Fruit fly (Drosophila melanogaster): ENCODE measurements around the gene RasGAP1.

Gene RasGAP1

DNA sequence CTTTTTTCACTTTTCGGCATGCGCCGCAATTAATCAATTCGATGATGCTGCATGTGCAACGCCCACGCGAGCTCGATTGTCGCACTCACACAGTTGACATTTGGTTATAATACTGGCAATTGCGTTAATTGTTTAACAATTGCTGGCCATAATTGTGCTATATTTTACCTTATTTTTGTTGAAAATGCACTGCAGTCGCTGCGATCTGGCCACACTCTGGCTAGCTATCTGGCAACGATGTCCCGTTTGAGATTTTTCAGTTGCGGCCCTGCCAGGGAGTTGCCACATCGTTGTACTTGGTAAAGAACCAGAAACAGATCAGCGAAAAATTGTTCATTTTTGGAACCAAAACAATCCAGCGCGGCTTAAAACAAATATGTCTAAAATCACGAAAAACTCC lies 43.3 kb upstream of the RasGAP1 start, which contains the start of the genes CG6707 and CG46387 (continued):
- TF ChIP-seq CG9139 (GFP tag; optimal IDR thresholded peaks at IDR 0.05) (no peak), CG34406 (GFP tag; optimal IDR thresholded peaks at IDR 0.05) (no peak), CG32006 (GFP tag; optimal IDR thresholded peaks at IDR 0.05) (no peak), CG6792 (GFP tag; optimal IDR thresholded peaks at IDR 0.05) (no peak), Met (GFP tag; optimal IDR thresholded peaks at IDR 0.05) (no peak)

DNA sequence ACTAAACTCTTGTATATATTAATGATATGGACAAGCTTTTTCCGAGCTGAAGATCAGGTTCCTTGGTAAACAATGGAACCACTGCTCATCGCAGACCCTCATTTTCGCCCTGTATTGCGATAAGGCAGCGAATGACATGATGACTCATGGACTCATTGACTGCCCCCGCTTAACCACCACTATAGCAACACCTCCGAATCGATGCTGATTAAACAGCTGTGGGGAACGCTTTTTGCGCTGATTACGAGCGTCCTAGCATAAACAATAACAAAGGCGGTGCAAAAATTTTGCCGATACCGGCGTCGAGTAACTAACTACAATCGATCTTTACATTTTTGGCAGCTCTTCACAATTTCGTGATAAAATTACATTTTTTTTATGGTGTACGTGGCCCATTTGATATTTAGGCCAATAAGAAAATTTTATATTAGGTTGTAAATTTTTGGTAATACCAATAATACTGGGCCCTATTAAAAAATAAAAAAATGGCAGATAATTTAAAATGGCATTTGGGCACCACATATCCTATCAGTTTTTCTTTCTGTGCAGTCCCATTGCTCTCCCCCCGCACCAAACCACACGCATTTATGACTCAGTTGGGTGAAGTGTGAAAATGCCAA lies 42.2 kb upstream of the RasGAP1 start:
- TF ChIP-seq Sox14 (GFP tag; optimal IDR thresholded peaks at IDR 0.05) (peak; percentile 43), Ets96B (tag; optimal IDR thresholded peaks at IDR 0.05) (peak; percentile 30), Lpt (GFP tag; optimal IDR thresholded peaks at IDR 0.05) (no peak), CG4318 (GFP tag; optimal IDR thresholded peaks at IDR 0.05) (no peak), CG6163 (GFP tag; IDR thresholded peaks at IDR 0.05) (peak; percentile 48; the same call in 2 of the 3 replicates), dac (GFP tag; optimal IDR thresholded peaks at IDR 0.05) (no peak), cyc (GFP tag; optimal IDR thresholded peaks at IDR 0.05) (peak; percentile 20), CG1621 (tag; optimal IDR thresholded peaks at IDR 0.05) (no peak), Blimp-1 (GFP tag; optimal IDR thresholded peaks at IDR 0.05) (no peak), CG11762 (GFP tag; optimal IDR thresholded peaks at IDR 0.05; ENCODE audit: insufficient read depth) (no peak), CG6792 (GFP tag; optimal IDR thresholded peaks at IDR 0.05) (peak; percentile 36), CG31627 (GFP tag; optimal IDR thresholded peaks at IDR 0.05) (peak; percentile 56), CG8119 (GFP tag; IDR thresholded peaks at IDR 0.05) (0 out of 3 replicates have a peak, but pooled peaks have one; percentile 13), Ets21C (GFP tag; optimal IDR thresholded peaks at IDR 0.05) (no peak), CG15336 (GFP tag; IDR thresholded peaks at IDR 0.05) (no peak), Sox102F (GFP tag; optimal IDR thresholded peaks at IDR 0.05) (peak; percentile 46), topi (GFP tag; optimal IDR thresholded peaks at IDR 0.05) (peak; percentile 59), eg (GFP tag; IDR thresholded peaks at IDR 0.05) (no peak), CG6854 (GFP tag; optimal IDR thresholded peaks at IDR 0.05) (no peak), CG10669 (GFP tag; optimal IDR thresholded peaks at IDR 0.05) (peak; percentile 31), CG10631 (GFP tag; optimal IDR thresholded peaks at IDR 0.05) (peak; percentile 40), net (GFP tag; optimal IDR thresholded peaks at IDR 0.05) (no peak), spab (GFP tag; optimal IDR thresholded peaks at IDR 0.05) (peak; percentile 0), CG3032 (tag; optimal IDR thresholded peaks at IDR 0.05) (no peak), Gug (GFP tag; IDR thresholded peaks at IDR 0.05) (no peak), acj6 (GFP tag; optimal IDR thresholded peaks at IDR 0.05) (peak; percentile 51), CG11902 (GFP tag; optimal IDR thresholded peaks at IDR 0.05) (no peak), CG8632 (GFP tag; optimal IDR thresholded peaks at IDR 0.05) (peak; percentile 34), Hr39 (GFP tag; optimal IDR thresholded peaks at IDR 0.05) (peak; percentile 48), fd85E (GFP tag; optimal IDR thresholded peaks at IDR 0.05) (no peak), CG11294 (GFP tag; IDR thresholded peaks at IDR 0.05) (no peak), CG9139 (GFP tag; optimal IDR thresholded peaks at IDR 0.05) (no peak), pdm3 (GFP tag; optimal IDR thresholded peaks at IDR 0.05) (peak; percentile 51), Eip78C (GFP tag) (peak; percentile 67), ss (GFP tag; optimal IDR thresholded peaks at IDR 0.05) (no peak), CG32006 (GFP tag; optimal IDR thresholded peaks at IDR 0.05) (peak; percentile 54), achi (GFP tag; optimal IDR thresholded peaks at IDR 0.05) (peak; percentile 43), Hr38 (GFP tag; optimal IDR thresholded peaks at IDR 0.05) (no peak), CG8319 (GFP tag; optimal IDR thresholded peaks at IDR 0.05) (no peak), esn (GFP tag; optimal IDR thresholded peaks at IDR 0.05) (peak; percentile 61), fkh (GFP tag; optimal IDR thresholded peaks at IDR 0.05) (no peak), salr (GFP tag; optimal IDR thresholded peaks at IDR 0.05) (no peak), Smox (GFP tag; optimal IDR thresholded peaks at IDR 0.05) (peak; percentile 41), dsx (GFP tag; optimal IDR thresholded peaks at IDR 0.05; ENCODE audit: poor library complexity, severe bottlenecking) (no peak), CG34406 (GFP tag; optimal IDR thresholded peaks at IDR 0.05) (peak; percentile 39), CG6808 (GFP tag; optimal IDR thresholded peaks at IDR 0.05) (no peak), Sox15 (GFP tag; optimal IDR thresholded peaks at IDR 0.05) (peak; percentile 3)

Data from whole organism, prepupa.